Fruit fly (Drosophila melanogaster) whole organism, embryonic: ENCODE measurements around the gene CG14650.

Experiments used
- Adf1 ChIP-seq: fragments of 200-800 bp; sonication (Bioruptor generic); IDR thresholded peaks from 2 replicates; pipeline ENCODE4 v1.3.6; 2022; ENCODE audit warnings: missing biosample characterization, missing genetic modification characterization
- CG10267 ChIP-seq: fragments of 200-800 bp; sonication (Bioruptor generic); optimal IDR thresholded peaks from 2 replicates; lab custom pipeline; 2018; ENCODE audit warnings: missing biosample characterization, mild to moderate bottlenecking, missing genetic modification characterization, moderate library complexity
- CG10979 ChIP-seq: fragments of 200-800 bp; sonication (Bioruptor generic); optimal IDR thresholded peaks from 2 replicates; lab custom pipeline; 2018; ENCODE audit warnings: missing biosample characterization, mild to moderate bottlenecking, missing genetic modification characterization, moderate library complexity
- CG12071 ChIP-seq: fragments of 200-800 bp; sonication (Bioruptor generic); optimal IDR thresholded peaks from 3 replicates; lab custom pipeline; 2018; ENCODE audit warnings: missing biosample characterization, mild to moderate bottlenecking, missing genetic modification characterization
- CG15601 ChIP-seq: fragments of 200-800 bp; sonication (Bioruptor generic); optimal IDR thresholded peaks from 3 replicates; lab custom pipeline; 2019; ENCODE audit warnings: missing biosample characterization, mild to moderate bottlenecking, missing genetic modification characterization, moderate library complexity
- CG1602 ChIP-seq: fragments of 200-800 bp; sonication (Bioruptor generic); optimal IDR thresholded peaks from 3 replicates; lab custom pipeline; 2016; ENCODE audit warnings: missing biosample characterization, missing genetic modification characterization
- CG16813 ChIP-seq: fragments of 200-800 bp; sonication (Bioruptor generic); IDR thresholded peaks from 3 replicates; pipeline ENCODE4 v1.3.6; 2022; ENCODE audit warnings: missing biosample characterization, missing genetic modification characterization; ENCODE audit not compliant: partially characterized antibody
- CG16863 ChIP-seq: fragments of 200-800 bp; sonication (Bioruptor generic); optimal IDR thresholded peaks from 3 replicates; lab custom pipeline; 2016; ENCODE audit warnings: missing biosample characterization, missing genetic modification characterization
- CG17829 ChIP-seq: fragments of 200-800 bp; optimal IDR thresholded peaks from 2 replicates; lab custom pipeline; 2019; ENCODE audit warnings: missing biosample characterization, mild to moderate bottlenecking, missing genetic modification characterization, moderate library complexity
- CG18619 ChIP-seq: fragments of 200-800 bp; sonication (Bioruptor generic); optimal IDR thresholded peaks from 3 replicates; lab custom pipeline; 2017; ENCODE audit warnings: missing biosample characterization, mild to moderate bottlenecking, missing genetic modification characterization
- CG3407 ChIP-seq: fragments of 200-800 bp; sonication (Bioruptor generic); optimal IDR thresholded peaks from 2 replicates; lab custom pipeline; 2018; ENCODE audit warnings: missing biosample characterization, mild to moderate bottlenecking, missing genetic modification characterization
- CG3847 ChIP-seq: fragments of 200-800 bp; sonication (Bioruptor generic); IDR thresholded peaks from 2 replicates; pipeline ENCODE4 v1.3.6; 2022; ENCODE audit warnings: missing biosample characterization, missing genetic modification characterization
- CG43689 ChIP-seq: fragments of 200-800 bp; sonication (Bioruptor generic); IDR thresholded peaks from 2 replicates; pipeline ENCODE4 v1.3.6; 2022; ENCODE audit warnings: missing biosample characterization, missing genetic modification characterization
- CG4404 ChIP-seq: fragments of 200-800 bp; sonication (Bioruptor generic); IDR thresholded peaks from 2 replicates; pipeline ENCODE4 v1.3.6; 2022; ENCODE audit warnings: missing biosample characterization, missing genetic modification characterization
- CG7271 ChIP-seq: fragments of 200-800 bp; sonication (Bioruptor generic); optimal IDR thresholded peaks from 2 replicates; lab custom pipeline; 2018; ENCODE audit warnings: missing biosample characterization, mild to moderate bottlenecking, missing genetic modification characterization, moderate library complexity
- CG7839 ChIP-seq: fragments of 200-800 bp; sonication (Bioruptor generic); optimal IDR thresholded peaks from 3 replicates; lab custom pipeline; 2018; ENCODE audit warnings: missing biosample characterization, mild to moderate bottlenecking, missing genetic modification characterization, moderate library complexity
- CG9932 ChIP-seq: fragments of 200-800 bp; sonication (Bioruptor generic); IDR thresholded peaks from 2 replicates; pipeline ENCODE4 v1.3.6; 2022; ENCODE audit warnings: missing biosample characterization, missing genetic modification characterization
- Dfd ChIP-seq, 2 experiments: fragments of >200 bp; optimal IDR thresholded peaks; 2 replicates each; lab custom pipeline; 2017; ENCODE audit warnings: missing biosample characterization in 2 of 2, missing genetic modification characterization in 2 of 2
- Dip3 ChIP-seq: fragments of 200-800 bp; sonication (Bioruptor generic); optimal IDR thresholded peaks from 3 replicates; lab custom pipeline; 2016; ENCODE audit warnings: missing biosample characterization, missing genetic modification characterization
- Doc2 ChIP-seq: fragments of 200-800 bp; sonication (Bioruptor generic); IDR thresholded peaks from 2 replicates; pipeline ENCODE4 v1.3.6; 2022; ENCODE audit warnings: missing biosample characterization, missing genetic modification characterization
- Drgx ChIP-seq: fragments of 200-800 bp; sonication (Bioruptor generic); IDR thresholded peaks from 2 replicates; pipeline ENCODE4 v1.3.6; 2022; ENCODE audit warnings: missing biosample characterization, missing genetic modification characterization
- E2f1 ChIP-seq: fragments of 200-800 bp; sonication (Bioruptor generic); IDR thresholded peaks from 2 replicates; pipeline ENCODE4 v1.3.6; 2022; ENCODE audit warnings: missing biosample characterization, missing genetic modification characterization
- Ets97D ChIP-seq: fragments of 200-800 bp; sonication (Bioruptor generic); optimal IDR thresholded peaks from 3 replicates; lab custom pipeline; 2016; ENCODE audit warnings: missing biosample characterization, missing genetic modification characterization
- Fer1 ChIP-seq: fragments of 200-800 bp; sonication (Bioruptor generic); optimal IDR thresholded peaks from 2 replicates; lab custom pipeline; 2017; ENCODE audit warnings: missing biosample characterization, mild to moderate bottlenecking, missing genetic modification characterization
- HLH3B ChIP-seq: fragments of 200-800 bp; sonication (Bioruptor generic); IDR thresholded peaks from 2 replicates; pipeline ENCODE4 v1.3.6; 2022; ENCODE audit warnings: missing biosample characterization, missing genetic modification characterization
- HmgD ChIP-seq: fragments of 200-800 bp; sonication (Bioruptor generic); optimal IDR thresholded peaks from 3 replicates; lab custom pipeline; 2016; ENCODE audit warnings: missing biosample characterization, missing genetic modification characterization
- Hmx ChIP-seq: fragments of 200-800 bp; sonication (Bioruptor generic); optimal IDR thresholded peaks from 2 replicates; lab custom pipeline; 2016; ENCODE audit warnings: missing biosample characterization, missing genetic modification characterization
- Ravus ChIP-seq: fragments of 200-800 bp; sonication (Bioruptor generic); IDR thresholded peaks from 2 replicates; pipeline ENCODE4 v1.3.6; 2022; ENCODE audit warnings: missing biosample characterization, missing genetic modification characterization
- Sin3A ChIP-seq: fragments of >200 bp; optimal IDR thresholded peaks from 2 replicates; lab custom pipeline; 2018
- Xrp1 ChIP-seq: fragments of 200-800 bp; sonication (Bioruptor generic); IDR thresholded peaks from 2 replicates; pipeline ENCODE4 v1.3.6; 2022; ENCODE audit warnings: missing biosample characterization, missing genetic modification characterization
- amos ChIP-seq: fragments of 200-800 bp; sonication (Bioruptor generic); IDR thresholded peaks from 2 replicates; pipeline ENCODE4 v1.3.6; 2022; ENCODE audit warnings: missing biosample characterization, missing genetic modification characterization; ENCODE audit not compliant: partially characterized antibody
- bbx ChIP-seq: fragments of 200-800 bp; sonication (Bioruptor generic); IDR thresholded peaks from 2 replicates; pipeline ENCODE4 v1.3.6; 2022; ENCODE audit warnings: missing biosample characterization, missing genetic modification characterization; ENCODE audit not compliant: partially characterized antibody
- btn ChIP-seq: fragments of 200-800 bp; sonication (Bioruptor generic); optimal IDR thresholded peaks from 2 replicates; lab custom pipeline; 2016; ENCODE audit warnings: missing biosample characterization, missing genetic modification characterization
- crp ChIP-seq, 2 experiments: fragments of 200-800 bp; sonication (Bioruptor generic); optimal IDR thresholded peaks; 2 replicates in 1 of 2; 3 replicates in 1 of 2; lab custom pipeline; 2017; ENCODE audit warnings: missing biosample characterization in 2 of 2, missing genetic modification characterization in 2 of 2, mild to moderate bottlenecking in 1 of 2, moderate library complexity in 1 of 2
- fd102C ChIP-seq: fragments of 200-800 bp; sonication (Bioruptor generic); optimal IDR thresholded peaks from 2 replicates; lab custom pipeline; 2018; ENCODE audit warnings: missing biosample characterization, mild to moderate bottlenecking, missing genetic modification characterization, moderate library complexity
- insv ChIP-seq, 2 experiments: fragments of 200-800 bp; sonication (Bioruptor generic); optimal IDR thresholded peaks; 3 replicates each; lab custom pipeline; 2016 to 2018; ENCODE audit warnings: missing biosample characterization in 2 of 2, missing genetic modification characterization in 2 of 2
- jumu ChIP-seq: fragments of 200-800 bp; sonication (Bioruptor generic); optimal IDR thresholded peaks from 3 replicates; lab custom pipeline; 2016; ENCODE audit warnings: missing biosample characterization, missing genetic modification characterization
- maf-S ChIP-seq: fragments of 200-800 bp; sonication (Bioruptor generic); optimal IDR thresholded peaks from 2 replicates; lab custom pipeline; 2016; ENCODE audit warnings: missing biosample characterization, missing genetic modification characterization
- nom ChIP-seq: fragments of 200-800 bp; sonication (Bioruptor generic); optimal IDR thresholded peaks from 2 replicates; lab custom pipeline; 2017; ENCODE audit warnings: missing biosample characterization, missing genetic modification characterization, mild to moderate bottlenecking, moderate library complexity, missing genetic modification reagents
- org-1 ChIP-seq: fragments of 200-800 bp; sonication (Bioruptor generic); optimal IDR thresholded peaks from 2 replicates; lab custom pipeline; 2017; ENCODE audit warnings: missing biosample characterization, missing genetic modification characterization
- sens ChIP-seq: fragments of 200-800 bp; sonication (Bioruptor generic); peaks from one replicate; lab custom pipeline; 2016; ENCODE audit warnings: missing biosample characterization, missing genetic modification characterization
- trem ChIP-seq: fragments of 200-800 bp; optimal IDR thresholded peaks from 3 replicates; lab custom pipeline; 2019; ENCODE audit warnings: missing biosample characterization, mild to moderate bottlenecking, missing genetic modification characterization, moderate library complexity
- trh ChIP-seq: fragments of 200-800 bp; sonication (Bioruptor generic); optimal IDR thresholded peaks from 2 replicates; lab custom pipeline; 2016; ENCODE audit warnings: missing biosample characterization, missing genetic modification characterization
- unpg ChIP-seq: fragments of 200-800 bp; sonication (Bioruptor generic); optimal IDR thresholded peaks from 3 replicates; lab custom pipeline; 2018; ENCODE audit warnings: missing biosample characterization, mild to moderate bottlenecking, missing genetic modification characterization, moderate library complexity
- wor ChIP-seq: fragments of 200-800 bp; sonication (Bioruptor generic); IDR thresholded peaks from 2 replicates; pipeline ENCODE4 v1.3.6; 2022; ENCODE audit warnings: missing biosample characterization, missing genetic modification characterization

CG14650 gene

DNA sequence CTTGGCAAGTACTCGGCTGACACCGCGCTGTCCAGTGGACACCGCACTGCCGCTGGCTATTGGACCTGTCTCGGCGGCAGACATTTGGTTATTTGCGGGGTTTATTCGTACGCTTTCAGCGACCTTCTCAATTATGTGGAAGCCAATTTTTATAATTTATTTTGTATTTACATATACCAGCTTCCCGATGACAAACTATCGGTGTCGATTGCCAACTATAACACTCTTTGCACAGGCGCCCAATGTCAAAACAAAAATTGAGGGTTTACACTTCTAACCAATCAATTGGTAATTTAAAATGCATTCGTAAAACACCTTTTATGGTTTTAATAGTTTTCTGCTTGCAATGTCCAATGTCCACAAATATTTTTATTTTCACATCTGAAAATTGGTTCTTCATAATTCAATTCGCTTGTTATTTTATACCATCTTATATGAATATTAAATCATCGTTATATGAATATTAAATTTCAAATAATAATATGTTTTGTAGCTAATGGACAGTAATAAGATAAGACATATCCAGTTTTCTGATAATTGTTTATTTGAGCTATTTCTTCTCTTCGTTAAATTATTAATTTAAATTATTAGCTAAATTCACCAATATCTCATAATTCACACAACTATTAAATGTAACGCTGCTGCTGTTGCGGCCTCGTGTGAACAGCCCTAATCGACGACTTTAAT is 37.2 kb upstream of the CG14650 start (continued):
- no peak for TF ChIP-seq CG17829 (tag; lab: Kevin White, UChicago)
- TF ChIP-seq Ets97D (GFP tag; lab: Kevin White, UChicago), result no peak
- TF ChIP-seq CG18619, result no peak
- no peak for TF ChIP-seq btn (GFP tag; lab: Kevin White, UChicago)
- TF ChIP-seq CG3407, result no peak
- TF ChIP-seq trem (tag; lab: Kevin White, UChicago), result no peak
- no peak for TF ChIP-seq Xrp1 (GFP tag; lab: Robert Waterston, UW)
- TF ChIP-seq Doc2, result no peak
- TF ChIP-seq trh, result no peak
- no peak for TF ChIP-seq fd102C (GFP tag; lab: Kevin White, UChicago)
- TF ChIP-seq sens (GFP tag; lab: Kevin White, UChicago), result peak; percentile 49
- TF ChIP-seq org-1, result no peak
- TF ChIP-seq HLH3B (GFP tag; lab: Robert Waterston, UW), result peak; percentile 7; the same call in 1 of the 2 replicates
- TF ChIP-seq CG10267, result peak; percentile 18
- no peak for TF ChIP-seq Adf1 (GFP tag; lab: Robert Waterston, UW)
- peak; percentile 4 for TF ChIP-seq Dip3 (GFP tag; lab: Kevin White, UChicago)
- peak; percentile 4 for TF ChIP-seq Sin3A
- no peak for TF ChIP-seq bbx
- TF ChIP-seq crp (GFP tag; optimal IDR thresholded peaks at IDR 0.05; lab: Kevin White, UChicago), result peak in 1 of 2 experiments; percentile 64
- peak; percentile 45 for TF ChIP-seq CG7839 (tag; lab: Kevin White, UChicago)
- TF ChIP-seq Fer1 (GFP tag; lab: Kevin White, UChicago), result no peak
- TF ChIP-seq CG15601, result peak; percentile 12
- TF ChIP-seq CG1602, result peak; percentile 24
- no peak for TF ChIP-seq Ravus (GFP tag; lab: Robert Waterston, UW)
- TF ChIP-seq maf-S, result no peak
- TF ChIP-seq Dfd (GFP tag; optimal IDR thresholded peaks at IDR 0.05; lab: Kevin White, UChicago), result peak in 1 of 2 experiments; percentile 55
- TF ChIP-seq unpg (GFP tag; lab: Kevin White, UChicago), result no peak
- no peak for TF ChIP-seq E2f1 (GFP tag; lab: Robert Waterston, UW)
- TF ChIP-seq CG4404 (GFP tag; lab: Robert Waterston, UW), result no peak
- TF ChIP-seq CG43689, result no peak
- TF ChIP-seq CG9932 (GFP tag; lab: Robert Waterston, UW), result peak; percentile 64
- TF ChIP-seq CG16863, result no peak
- TF ChIP-seq CG16813, result peak; percentile 26; the same call in 1 of the 3 replicates
- 0 out of 2 replicates have a peak, but pooled peaks have one; percentile 22 for TF ChIP-seq CG3847 (GFP tag; lab: Robert Waterston, UW)
- TF ChIP-seq HmgD (GFP tag; lab: Kevin White, UChicago), result no peak
- no peak for TF ChIP-seq nom (GFP tag; lab: Kevin White, UChicago)
- no peak for TF ChIP-seq CG7271 (tag; lab: Kevin White, UChicago)
- TF ChIP-seq wor (GFP tag; lab: Robert Waterston, UW), result no peak
- no peak for TF ChIP-seq CG12071 (GFP tag; lab: Kevin White, UChicago)
- TF ChIP-seq jumu (GFP tag; lab: Kevin White, UChicago), result no peak
- peak; percentile 51 for TF ChIP-seq amos (GFP tag; lab: Robert Waterston, UW)
- no peak for TF ChIP-seq CG10979 (tag; lab: Kevin White, UChicago)
- TF ChIP-seq Drgx (GFP tag; lab: Robert Waterston, UW), result no peak
- TF ChIP-seq Hmx, result no peak
- TF ChIP-seq insv (GFP tag; optimal IDR thresholded peaks at IDR 0.05; lab: Kevin White, UChicago), result no peak
